Worm (Caenorhabditis elegans): ENCODE data around the gene M7.12.

The M7.12 gene

DNA sequence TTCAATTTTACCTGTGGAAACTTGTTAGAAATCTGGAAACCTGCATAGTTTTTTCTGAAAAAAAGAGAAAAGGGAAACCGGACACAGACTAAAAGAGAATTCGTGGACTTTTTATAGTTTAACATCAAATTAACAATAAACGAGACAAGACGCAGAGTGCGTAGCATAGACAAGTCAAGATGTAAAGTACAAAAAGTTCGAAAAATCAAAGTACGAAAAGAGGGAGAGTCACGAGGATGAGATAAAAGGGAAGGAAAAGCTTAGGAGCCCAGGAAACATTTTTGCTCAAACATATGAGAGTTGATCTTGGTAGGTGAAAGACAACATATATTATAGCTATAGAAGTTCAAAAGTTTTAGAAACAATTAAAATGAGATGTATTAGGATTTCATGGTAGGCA, at the start of gene M7.12:
Gene M7.12 (minus strand): TSS at position 188 of the 400 bp plus-strand sequence.
- no peak for TF ChIP-seq sptf-1 (tag; optimal IDR thresholded peaks at IDR 0.05)
- no peak for TF ChIP-seq pha-4 (tag; optimal IDR thresholded peaks at IDR 0.05)
- no peak for TF ChIP-seq flh-1 (GFP tag; optimal IDR thresholded peaks at IDR 0.05)
- TF ChIP-seq unc-62 (GFP tag; optimal IDR thresholded peaks at IDR 0.05): no peak
- TF ChIP-seq nhr-28 (tag; optimal IDR thresholded peaks at IDR 0.05): no peak
- TF ChIP-seq ceh-83 (GFP tag; optimal IDR thresholded peaks at IDR 0.05): no peak
- no peak for TF ChIP-seq bed-3 (GFP tag; optimal IDR thresholded peaks at IDR 0.05)
- TF ChIP-seq mls-2 (tag; optimal IDR thresholded peaks at IDR 0.05): no peak
- no peak for TF ChIP-seq nhr-12 (tag; optimal IDR thresholded peaks at IDR 0.05)
- no peak for TF ChIP-seq unc-39 (tag; optimal IDR thresholded peaks at IDR 0.05)
- no peak for TF ChIP-seq ces-1 (GFP tag; optimal IDR thresholded peaks at IDR 0.05)
- TF ChIP-seq elt-3 (tag; optimal IDR thresholded peaks at IDR 0.05): no peak
- TF ChIP-seq ztf-11 (tag; optimal IDR thresholded peaks at IDR 0.05): no peak
- no peak for TF ChIP-seq nhr-2 (tag; optimal IDR thresholded peaks at IDR 0.05)

DNA sequence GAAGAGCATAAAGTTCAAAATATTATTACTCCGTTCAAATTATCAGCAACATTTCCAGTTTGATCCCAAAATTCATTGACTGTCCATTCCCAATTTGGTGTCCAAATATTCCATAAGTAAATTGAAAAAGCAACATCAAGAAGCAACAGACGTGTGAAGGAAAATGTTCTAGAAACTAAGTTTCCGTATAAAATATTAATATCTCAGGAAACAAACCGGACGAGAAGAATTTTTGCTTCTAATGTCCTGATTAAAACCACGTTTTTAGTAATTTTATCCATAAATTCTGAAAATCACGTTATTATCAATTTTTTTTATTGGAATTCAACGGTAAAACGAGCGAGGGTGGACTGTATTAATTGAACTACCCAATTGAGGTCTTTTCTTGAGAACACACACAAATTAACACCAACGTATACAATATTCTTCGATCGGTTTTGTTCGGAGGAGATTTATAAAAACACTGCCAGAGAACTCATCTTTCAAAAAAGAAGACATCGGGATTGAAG, 49.2 kb upstream of the M7.12 start, which contains the start of gene pigq-1:
Gene pigq-1 (minus strand): TSS at position 286 of the 509 bp plus-strand sequence.
- TF ChIP-seq ceh-43 (GFP tag; optimal IDR thresholded peaks at IDR 0.05) (no peak), ztf-11 (tag; optimal IDR thresholded peaks at IDR 0.05) (no peak), ceh-39 (tag; optimal IDR thresholded peaks at IDR 0.05) (no peak), sptf-1 (tag; optimal IDR thresholded peaks at IDR 0.05) (no peak), elt-1 (tag; optimal IDR thresholded peaks at IDR 0.05; ENCODE audit: borderline replicate concordance, insufficient read depth) (no peak), drap-1 (GFP tag; optimal IDR thresholded peaks at IDR 0.05) (no peak), hlh-1 (tag; optimal IDR thresholded peaks at IDR 0.05) (no peak), unc-120 (tag; optimal IDR thresholded peaks at IDR 0.05; ENCODE audit: poor library complexity, severe bottlenecking) (no peak), tbx-8 (GFP tag; optimal IDR thresholded peaks at IDR 0.05) (no peak), lsy-2 (tag; optimal IDR thresholded peaks at IDR 0.05) (no peak), cnd-1 (tag; optimal IDR thresholded peaks at IDR 0.05) (no peak), nhr-76 (tag; optimal IDR thresholded peaks at IDR 0.05) (no peak), nhr-28 (tag; optimal IDR thresholded peaks at IDR 0.05) (no peak), ceh-83 (GFP tag; optimal IDR thresholded peaks at IDR 0.05) (no peak), nhr-2 (tag; optimal IDR thresholded peaks at IDR 0.05) (no peak)

- TF ChIP-seq ces-1 (GFP tag; optimal IDR thresholded peaks at IDR 0.05): no peak
- no peak for TF ChIP-seq flh-1 (GFP tag; optimal IDR thresholded peaks at IDR 0.05)
- TF ChIP-seq sptf-1 (tag; optimal IDR thresholded peaks at IDR 0.05): no peak
- TF ChIP-seq bed-3 (GFP tag; optimal IDR thresholded peaks at IDR 0.05): no peak
- TF ChIP-seq lin-32 (GFP tag; optimal IDR thresholded peaks at IDR 0.05): no peak
- TF ChIP-seq ztf-11 (tag; optimal IDR thresholded peaks at IDR 0.05): no peak
- TF ChIP-seq snpc-4 (tag; optimal IDR thresholded peaks at IDR 0.05): no peak
- TF ChIP-seq elt-1 (tag; optimal IDR thresholded peaks at IDR 0.05; ENCODE audit: borderline replicate concordance, insufficient read depth): no peak
- no peak for TF ChIP-seq blmp-1 (tag; optimal IDR thresholded peaks at IDR 0.05)
- no peak for TF ChIP-seq sem-2 (GFP tag; optimal IDR thresholded peaks at IDR 0.05)
- no peak for TF ChIP-seq ceh-83 (GFP tag; optimal IDR thresholded peaks at IDR 0.05)
- no peak for TF ChIP-seq pha-4 (tag; optimal IDR thresholded peaks at IDR 0.05)
- TF ChIP-seq ceh-43 (GFP tag; optimal IDR thresholded peaks at IDR 0.05): no peak
- TF ChIP-seq nhr-12 (tag; optimal IDR thresholded peaks at IDR 0.05): no peak
- TF ChIP-seq unc-120 (tag; optimal IDR thresholded peaks at IDR 0.05; ENCODE audit: poor library complexity, severe bottlenecking): no peak
Observed at ce11 chrIV:11146492-11146891, 48.7 kb upstream of the M7.12 start.

DNA sequence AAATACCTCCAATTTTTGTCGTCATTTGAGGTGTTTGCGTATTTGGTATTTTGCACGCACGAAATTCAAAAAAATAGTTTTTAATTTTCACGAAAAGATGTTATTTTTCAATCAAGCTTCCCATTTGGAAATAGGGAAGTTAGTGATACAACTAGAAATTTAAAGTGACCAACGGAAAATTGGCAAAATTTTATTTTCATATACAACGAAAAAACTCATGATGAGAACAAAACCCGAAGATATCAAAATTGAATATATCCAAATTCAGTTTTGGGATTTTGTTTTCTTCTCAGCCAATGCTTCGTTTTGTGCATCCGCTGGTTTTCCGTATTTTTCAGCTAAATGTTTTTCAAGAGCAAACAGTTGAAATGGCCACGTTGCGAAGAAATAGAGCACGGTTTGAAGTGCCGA, 48.2 kb upstream of the M7.12 start:
- no peak for TF ChIP-seq flh-1 (GFP tag; optimal IDR thresholded peaks at IDR 0.05)
- TF ChIP-seq elt-3 (tag; optimal IDR thresholded peaks at IDR 0.05): no peak
- no peak for TF ChIP-seq ham-2 (GFP tag; optimal IDR thresholded peaks at IDR 0.05)
- no peak for TF ChIP-seq snpc-4 (tag; optimal IDR thresholded peaks at IDR 0.05)
- TF ChIP-seq tbx-8 (GFP tag; optimal IDR thresholded peaks at IDR 0.05): no peak
- no peak for TF ChIP-seq mep-1 (tag; optimal IDR thresholded peaks at IDR 0.05)
- TF ChIP-seq nhr-12 (tag; optimal IDR thresholded peaks at IDR 0.05): no peak
- no peak for TF ChIP-seq drap-1 (GFP tag; optimal IDR thresholded peaks at IDR 0.05)
- no peak for TF ChIP-seq zip-8 (tag; optimal IDR thresholded peaks at IDR 0.05)
- no peak for TF ChIP-seq pha-4 (tag; optimal IDR thresholded peaks at IDR 0.05)
- TF ChIP-seq nhr-2 (tag; optimal IDR thresholded peaks at IDR 0.05): no peak
- no peak for TF ChIP-seq ceh-83 (GFP tag; optimal IDR thresholded peaks at IDR 0.05)

DNA sequence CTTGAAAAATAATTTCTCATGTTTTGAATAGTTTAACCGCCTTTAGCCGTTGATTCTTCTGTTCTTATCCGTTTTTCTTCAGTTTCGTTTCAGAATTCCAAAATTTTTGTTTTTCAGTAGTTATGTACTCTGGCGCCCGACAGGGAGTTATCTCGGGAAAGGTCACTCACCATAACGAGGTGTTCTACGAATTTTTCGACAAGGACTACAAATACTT, 45.4 kb upstream of the M7.12 start, which contains the start of gene F01G4.4:
Gene F01G4.4 (plus strand): TSS at position 118 of the 217 bp plus-strand sequence.
- no peak for TF ChIP-seq zip-8 (tag; optimal IDR thresholded peaks at IDR 0.05)
- TF ChIP-seq elt-1 (tag; optimal IDR thresholded peaks at IDR 0.05; ENCODE audit: borderline replicate concordance, insufficient read depth): no peak
- TF ChIP-seq ztf-11 (tag; optimal IDR thresholded peaks at IDR 0.05): no peak
- TF ChIP-seq blmp-1 (tag; optimal IDR thresholded peaks at IDR 0.05): no peak
- no peak for TF ChIP-seq sptf-1 (tag; optimal IDR thresholded peaks at IDR 0.05)
- no peak for TF ChIP-seq cnd-1 (tag; optimal IDR thresholded peaks at IDR 0.05)
- no peak for TF ChIP-seq ceh-43 (GFP tag; optimal IDR thresholded peaks at IDR 0.05)
- TF ChIP-seq unc-62 (GFP tag; optimal IDR thresholded peaks at IDR 0.05): no peak

Data from whole organism, mixed stage, embryonic.